Worm (Caenorhabditis elegans) whole organism, late embryonic: Measurements from ENCODE around the gene C02H6.3.

Source experiments
- C38D4.7 ChIP-seq: fragments of 200-800 bp; sonication (Bioruptor generic); optimal IDR thresholded peaks from 2 replicates; lab custom pipeline; 2018; ENCODE audit warnings: mild to moderate bottlenecking, missing genetic modification characterization, moderate library complexity, missing compliant biosample characterization
- ama-1 ChIP-seq: fragments of 150-350 bp; optimal IDR thresholded peaks from 2 replicates; lab custom pipeline; 2014
- ceh-18 ChIP-seq: sonication (generic microtip); optimal IDR thresholded peaks from 2 replicates; lab custom pipeline; 2016; ENCODE audit warnings: missing genetic modification characterization, missing compliant biosample characterization
- ceh-45 ChIP-seq: fragments of 200-800 bp; sonication (Bioruptor generic); IDR thresholded peaks from 2 replicates; pipeline ENCODE4 v1.3.6; 2022; ENCODE audit warnings: missing genetic modification reagents, missing genetic modification characterization, missing compliant biosample characterization
- che-1 ChIP-seq: sonication (generic microtip); optimal IDR thresholded peaks from 2 replicates; lab custom pipeline; 2016; ENCODE audit warnings: mild to moderate bottlenecking, missing genetic modification characterization, missing compliant biosample characterization
- elt-2 ChIP-seq: sonication (generic microtip); optimal IDR thresholded peaks from 2 replicates; lab custom pipeline; 2016; ENCODE audit warnings: missing genetic modification reagents, missing genetic modification characterization, missing compliant biosample characterization
- mec-3 ChIP-seq: sonication (generic microtip); optimal IDR thresholded peaks from 2 replicates; lab custom pipeline; 2016; ENCODE audit warnings: borderline replicate concordance, missing genetic modification characterization, missing compliant biosample characterization
- nhr-11 ChIP-seq: fragments of 150-350 bp; optimal IDR thresholded peaks from 2 replicates; lab custom pipeline; 2014; ENCODE audit warnings: missing biosample characterization, missing genetic modification characterization
- pha-2 ChIP-seq: sonication (generic microtip); optimal IDR thresholded peaks from 2 replicates; lab custom pipeline; 2017; ENCODE audit warnings: mild to moderate bottlenecking, missing genetic modification characterization, missing compliant biosample characterization
- sox-2 ChIP-seq: fragments of 200-800 bp; sonication (Bioruptor generic); IDR thresholded peaks from 2 replicates; pipeline ENCODE4 v1.3.6; 2022; ENCODE audit warnings: missing genetic modification reagents, missing genetic modification characterization, missing compliant biosample characterization

- TF ChIP-seq ama-1 (lab: Kevin White, UChicago) (no peak), elt-2 (no peak), che-1 (tag; lab: Kevin White, UChicago) (no peak), pha-2 (no peak), ceh-18 (tag; lab: Kevin White, UChicago) (no peak), nhr-11 (tag; lab: Kevin White, UChicago) (no peak), mec-3 (tag; lab: Kevin White, UChicago) (no peak), C38D4.7 (GFP tag; lab: Kevin White, UChicago) (no peak), sox-2 (GFP tag; lab: Robert Waterston, UW) (no peak), ceh-45 (no peak)
Measured at ce11 chrV:7402355-7402754, 14.7 kb upstream of the C02H6.3 start, which contains the start of gene srj-13.
